Worm (Caenorhabditis elegans) whole organism, L1 larva: ENCODE data around the gene lron-12.

Source experiments
- egl-27 ChIP-seq, 2 experiments: fragments of 150-350 bp in 1 of 2; sonication (generic microtip); optimal IDR thresholded peaks; 3 replicates each; lab custom pipeline; 2017 to 2018; ENCODE audit warnings: missing biosample characterization in 2 of 2, missing genetic modification characterization in 2 of 2, missing genetic modification reagents in 2 of 2
- elt-2 ChIP-seq: sonication (generic microtip); optimal IDR thresholded peaks from 2 replicates; lab custom pipeline; 2016; ENCODE audit warnings: missing genetic modification characterization, mild to moderate bottlenecking, inconsistent platforms, missing compliant biosample characterization, missing genetic modification reagents
- elt-3 ChIP-seq, 6 experiments: fragments of 150-350 bp in 1 of 6; sonication (generic microtip); optimal IDR thresholded peaks; 2 replicates each; lab custom pipeline; 2017 to 2018; ENCODE audit warnings: missing biosample characterization in 6 of 6, missing genetic modification characterization in 6 of 6, inconsistent platforms in 1 of 6
- mdl-1 ChIP-seq, 2 experiments: fragments of 150-350 bp; optimal IDR thresholded peaks; 2 replicates each; lab custom pipeline; 2014 to 2017; ENCODE audit warnings: missing biosample characterization in 2 of 2, missing genetic modification characterization in 2 of 2, inconsistent platforms in 1 of 2
- mep-1 ChIP-seq: fragments of 150-350 bp; optimal IDR thresholded peaks from 2 replicates; lab custom pipeline; 2014; ENCODE audit warnings: missing biosample characterization, missing genetic modification characterization
- pqm-1 ChIP-seq: sonication (generic microtip); optimal IDR thresholded peaks from 3 replicates; lab custom pipeline; 2017; ENCODE audit warnings: missing biosample characterization, missing genetic modification characterization

- TF ChIP-seq mep-1: no peak
- no peak for TF ChIP-seq elt-3 (tag; optimal IDR thresholded peaks at IDR 0.05; lab: Kevin White, UChicago)
- no peak for TF ChIP-seq egl-27 (tag; optimal IDR thresholded peaks at IDR 0.05; lab: Kevin White, UChicago)
- TF ChIP-seq elt-2 (tag; lab: Kevin White, UChicago): no peak
- TF ChIP-seq mdl-1 (tag; optimal IDR thresholded peaks at IDR 0.05; lab: Kevin White, UChicago): no peak
- no peak for TF ChIP-seq pqm-1
Measured at ce11 chrIII:12081992-12082628, 36.2 kb downstream of the lron-12 start.
